Worm (Caenorhabditis elegans): ENCODE data around the gene srh-36.

- TF ChIP-seq hsf-1 (GFP tag; IDR thresholded peaks at IDR 0.05) (no peak), rec-8 (tag; optimal IDR thresholded peaks at IDR 0.05) (no peak), F55B11.4 (tag; optimal IDR thresholded peaks at IDR 0.05; ENCODE audit: borderline replicate concordance, insufficient read depth) (no peak), sdz-38 (tag; optimal IDR thresholded peaks at IDR 0.05) (no peak), him-1 (tag; optimal IDR thresholded peaks at IDR 0.05) (no peak), unc-62 (GFP tag; optimal IDR thresholded peaks at IDR 0.05) (no peak), rcor-1 (GFP tag; IDR thresholded peaks at IDR 0.05) (no peak), Y95B8A.8 (GFP tag; IDR thresholded peaks at IDR 0.05) (no peak), ztf-3 (GFP tag; optimal IDR thresholded peaks at IDR 0.05) (no peak)
These were observed at the start of gene srh-36 for ce11 chrV:2821618-2822272.

Measured in whole organism, young adult.